Worm (Caenorhabditis elegans): Measurements from ENCODE around the gene T25F10.4.

ce11 chrV:6782260-6782659 is 20.0 kb upstream of the T25F10.4 start:
- TF ChIP-seq somi-1 (GFP tag; optimal IDR thresholded peaks at IDR 0.05) (no peak), ama-1 (optimal IDR thresholded peaks at IDR 0.05) (no peak), ama-1 (GFP tag; optimal IDR thresholded peaks at IDR 0.05) (no peak), ets-4 (GFP tag; optimal IDR thresholded peaks at IDR 0.05) (no peak), F52B5.7 (tag; optimal IDR thresholded peaks at IDR 0.05) (no peak), dox-1 (GFP tag; IDR thresholded peaks at IDR 0.05) (no peak), ceh-100 (GFP tag; IDR thresholded peaks at IDR 0.05) (no peak)
